Worm (Caenorhabditis elegans) whole organism, L4 larva: ENCODE data around the gene igcm-4.

Experiments used
- ces-1 ChIP-seq: fragments of 150-350 bp; sonication (generic microtip); optimal IDR thresholded peaks from 4 replicates; lab custom pipeline; 2014; ENCODE audit warnings: missing biosample characterization, missing genetic modification reagents, missing genetic modification characterization
- dmd-8 ChIP-seq: fragments of 200-800 bp; sonication (Bioruptor generic); IDR thresholded peaks from 2 replicates; pipeline ENCODE4 v1.3.6; 2022; ENCODE audit warnings: missing genetic modification characterization, missing compliant biosample characterization
- hlh-11 ChIP-seq: fragments of 200-800 bp; sonication (Bioruptor generic); optimal IDR thresholded peaks from 2 replicates; lab custom pipeline; 2018; ENCODE audit warnings: mild to moderate bottlenecking, missing genetic modification characterization, missing compliant biosample characterization
- mdl-1 ChIP-seq, 2 experiments: fragments of 150-350 bp in 1 of 2; sonication (generic microtip) in 1 of 2; optimal IDR thresholded peaks; 2 replicates each; lab custom pipeline; 2014 to 2017; ENCODE audit warnings: missing biosample characterization in 2 of 2, missing genetic modification characterization in 2 of 2
- nhr-77 ChIP-seq: fragments of 150-350 bp; optimal IDR thresholded peaks from 2 replicates; lab custom pipeline; 2014; ENCODE audit warnings: missing biosample characterization, missing genetic modification characterization
- rbr-2 ChIP-seq: sonication (generic microtip); optimal IDR thresholded peaks from 2 replicates; lab custom pipeline; 2016; ENCODE audit warnings: missing genotype, missing genetic modification characterization, missing compliant biosample characterization

ce11 chrX:2050212-2050611, 4.1 kb upstream of the igcm-4 start:
- TF ChIP-seq nhr-77 (tag; lab: Kevin White, UChicago) (no peak), dmd-8 (GFP tag; lab: Robert Waterston, UW) (no peak), rbr-2 (tag; lab: Kevin White, UChicago) (no peak), hlh-11 (tag; lab: Kevin White, UChicago) (no peak), mdl-1 (tag; optimal IDR thresholded peaks at IDR 0.05; lab: Kevin White, UChicago) (no peak), ces-1 (no peak)
